Worm (Caenorhabditis elegans): ENCODE measurements around the gene B0546.5.
"Not testable (repeated sequence)": the region's sequence is repeated elsewhere in the genome, so short reads cannot be mapped to it uniquely, and the experiment has no call there.

B0546.5 gene

ce11 chrIV:3399015-3399722, 9.3 kb upstream of the B0546.5 start, which contains the start of the genes dyf-3 and pdhb-1 (continued):
- TF ChIP-seq ztf-16 (tag; optimal IDR thresholded peaks at IDR 0.05) (peak; percentile 25), ref-2 (tag; optimal IDR thresholded peaks at IDR 0.05) (no peak), hlh-8 (tag; optimal IDR thresholded peaks at IDR 0.05) (no peak), ceh-30 (tag; optimal IDR thresholded peaks at IDR 0.05) (no peak), ceh-31 (tag; optimal IDR thresholded peaks at IDR 0.05) (peak; percentile 11), unc-42 (tag; optimal IDR thresholded peaks at IDR 0.05) (peak; percentile 5), madf-2 (tag; optimal IDR thresholded peaks at IDR 0.05) (no peak), fax-1 (tag; optimal IDR thresholded peaks at IDR 0.05) (no peak), hlh-30 (tag; optimal IDR thresholded peaks at IDR 0.05; ENCODE audit: insufficient read depth) (no peak), K02D7.2 (tag; optimal IDR thresholded peaks at IDR 0.05) (no peak), ama-1 (optimal IDR thresholded peaks at IDR 0.05) (no peak), syd-9 (tag; optimal IDR thresholded peaks at IDR 0.05) (no peak), ceh-34 (tag; optimal IDR thresholded peaks at IDR 0.05) (peak; percentile 2), K09A11.1 (tag; optimal IDR thresholded peaks at IDR 0.05; ENCODE audit: insufficient read depth) (no peak), tbx-2 (tag; optimal IDR thresholded peaks at IDR 0.05) (peak; percentile 1), ceh-19 (GFP tag; optimal IDR thresholded peaks at IDR 0.05) (peak; percentile 5), Y22D7AL.16 (tag; optimal IDR thresholded peaks at IDR 0.05) (peak; percentile 11), unc-86 (tag; optimal IDR thresholded peaks at IDR 0.05) (no peak), gmeb-2 (tag; optimal IDR thresholded peaks at IDR 0.05) (peak; percentile 6)

ce11 chrIV:3398078-3398477, 8.2 kb upstream of the B0546.5 start:
- TF ChIP-seq elt-2 (tag; optimal IDR thresholded peaks at IDR 0.05) = no peak
- no peak for TF ChIP-seq K09A11.1 (tag; optimal IDR thresholded peaks at IDR 0.05; ENCODE audit: insufficient read depth)
- no peak for TF ChIP-seq mec-3 (tag; optimal IDR thresholded peaks at IDR 0.05; ENCODE audit: borderline replicate concordance)
- TF ChIP-seq C08G9.2 (tag; optimal IDR thresholded peaks at IDR 0.05) = no peak

- TF ChIP-seq elt-2 (tag; optimal IDR thresholded peaks at IDR 0.05) = no peak
- TF ChIP-seq pag-3 (tag; optimal IDR thresholded peaks at IDR 0.05; ENCODE audit: borderline replicate concordance) = no peak
- TF ChIP-seq eyg-1 (tag; optimal IDR thresholded peaks at IDR 0.05) = no peak
These were observed 5.7 kb upstream of the B0546.5 start, which contains the start of gene C04C3.14 for ce11 chrIV:3395581-3395980. Gene C04C3.14 (plus strand): TSS chrIV:3395881.

DNA sequence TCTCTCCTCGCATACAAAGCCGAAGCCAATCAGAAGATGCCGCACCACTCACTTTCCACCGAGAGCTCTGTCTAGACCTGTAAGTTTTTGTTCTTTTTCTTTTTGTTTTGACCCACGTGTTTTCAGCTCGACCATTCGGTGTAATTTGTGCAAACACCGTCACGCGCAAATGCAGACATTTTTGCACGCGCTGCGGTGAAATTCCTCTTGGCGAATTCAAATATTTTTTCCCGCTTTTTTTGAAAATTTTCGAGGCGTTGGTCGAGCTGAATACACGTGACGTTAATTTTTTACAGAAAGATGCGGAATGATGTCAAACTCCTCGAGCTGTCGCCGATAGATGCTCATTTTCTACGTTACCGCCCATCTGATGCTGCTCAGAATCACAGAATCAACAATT, 4.2 kb upstream of the B0546.5 start, which contains the start of gene C04C3.4:
Gene C04C3.4 (plus strand): TSS at position 301 of the 400 bp plus-strand sequence.
- TF ChIP-seq ceh-31, hlh-15, nhr-232 (tag; optimal IDR thresholded peaks at IDR 0.05): not testable (repeated sequence)

DNA sequence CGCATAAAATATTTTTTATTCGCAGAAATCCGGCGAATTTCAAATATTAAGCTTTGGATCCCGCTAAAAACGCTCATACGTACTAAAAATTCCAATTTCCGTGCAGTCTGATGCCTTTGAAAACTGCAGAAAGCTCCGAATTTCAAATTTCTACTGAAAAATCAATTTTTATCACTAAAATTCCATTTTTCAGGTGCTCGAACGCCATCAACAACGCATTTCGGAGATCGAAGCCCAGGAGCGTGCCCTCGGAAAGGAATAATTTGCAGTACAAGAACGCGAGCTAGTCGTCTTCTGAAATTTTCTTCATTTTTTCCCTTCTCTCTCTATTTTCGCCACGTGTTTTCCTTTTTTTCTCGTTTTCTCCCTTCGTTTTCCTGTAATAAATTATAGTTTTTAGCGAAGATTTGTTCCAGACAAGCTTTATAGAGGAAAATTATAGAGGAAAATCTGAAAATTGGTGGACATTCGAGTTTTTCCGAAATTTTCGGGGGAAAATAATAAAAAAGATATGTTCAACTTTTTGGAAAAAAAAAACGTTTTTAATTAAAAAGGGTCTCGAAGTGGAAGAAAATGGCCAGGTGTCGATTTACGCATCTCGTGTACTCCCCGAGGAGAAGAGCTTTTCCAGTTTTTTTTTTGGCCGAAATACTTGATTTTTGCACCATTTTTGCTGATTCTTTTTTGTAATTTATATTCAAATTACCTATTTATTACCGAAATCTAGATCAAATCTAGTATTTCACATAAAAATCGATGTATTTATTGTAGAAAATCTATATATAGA, 3.2 kb downstream of the B0546.5 start:
- no peak for TF ChIP-seq unc-3 (GFP tag; conservative IDR thresholded peaks at IDR 0.05)
- no peak for TF ChIP-seq unc-3 (tag; optimal IDR thresholded peaks at IDR 0.05)
- no peak for TF ChIP-seq ceh-19 (GFP tag; optimal IDR thresholded peaks at IDR 0.05)
- no peak for TF ChIP-seq elt-2 (tag; optimal IDR thresholded peaks at IDR 0.05)
- no peak for TF ChIP-seq pat-9 (tag; optimal IDR thresholded peaks at IDR 0.05)

Data from whole organism, late embryonic.